Fruit fly (Drosophila melanogaster) whole organism, prepupa: ENCODE measurements around the gene CG11384.

Experiments used
- Blimp-1 ChIP-seq: fragments of 200-800 bp; sonication (Bioruptor generic); optimal IDR thresholded peaks from 3 replicates; lab custom pipeline; 2017; ENCODE audit warnings: missing biosample characterization, missing genetic modification characterization, mild to moderate bottlenecking, moderate library complexity, missing genetic modification reagents
- CG11762 ChIP-seq: fragments of 200-800 bp; sonication (Bioruptor generic); optimal IDR thresholded peaks from 3 replicates; lab custom pipeline; 2016; ENCODE audit warnings: missing biosample characterization, missing genetic modification characterization; ENCODE audit not compliant: insufficient read depth
- CG11902 ChIP-seq: fragments of 200-800 bp; sonication (Bioruptor generic); optimal IDR thresholded peaks from 3 replicates; lab custom pipeline; 2016; ENCODE audit warnings: missing biosample characterization, missing genetic modification characterization
- CG1621 ChIP-seq: fragments of 200-800 bp; sonication (Bioruptor generic); optimal IDR thresholded peaks from 3 replicates; lab custom pipeline; 2018; ENCODE audit warnings: missing biosample characterization, mild to moderate bottlenecking, missing genetic modification characterization
- CG16779 ChIP-seq: fragments of 200-800 bp; sonication (Bioruptor generic); optimal IDR thresholded peaks from 3 replicates; lab custom pipeline; 2017; ENCODE audit warnings: missing biosample characterization, mild to moderate bottlenecking, missing genetic modification characterization
- CG32006 ChIP-seq: fragments of 200-800 bp; sonication (Bioruptor generic); optimal IDR thresholded peaks from 3 replicates; lab custom pipeline; 2017; ENCODE audit warnings: missing biosample characterization, mild to moderate bottlenecking, missing genetic modification characterization
- CG4318 ChIP-seq: fragments of 200-800 bp; sonication (Bioruptor generic); optimal IDR thresholded peaks from 3 replicates; lab custom pipeline; 2017; ENCODE audit warnings: missing biosample characterization, mild to moderate bottlenecking, missing genetic modification characterization
- CG6163 ChIP-seq: fragments of 200-800 bp; sonication (Bioruptor generic); IDR thresholded peaks from 3 replicates; pipeline ENCODE4 v1.3.6; 2022; ENCODE audit warnings: missing biosample characterization, missing genetic modification characterization
- CG6276 ChIP-seq: fragments of 200-800 bp; sonication (Bioruptor generic); optimal IDR thresholded peaks from 2 replicates; lab custom pipeline; 2017; ENCODE audit warnings: missing biosample characterization, mild to moderate bottlenecking, missing genetic modification characterization
- CG6792 ChIP-seq: fragments of 200-800 bp; sonication (Bioruptor generic); optimal IDR thresholded peaks from 3 replicates; lab custom pipeline; 2016; ENCODE audit warnings: missing biosample characterization, missing genetic modification characterization
- CG6854 ChIP-seq: fragments of 200-800 bp; sonication (Bioruptor generic); optimal IDR thresholded peaks from 2 replicates; lab custom pipeline; 2017; ENCODE audit warnings: missing biosample characterization, mild to moderate bottlenecking, missing genetic modification characterization
- CG7368 ChIP-seq: fragments of 200-800 bp; sonication (Bioruptor generic); optimal IDR thresholded peaks from 3 replicates; lab custom pipeline; 2016; ENCODE audit warnings: missing biosample characterization, missing genetic modification characterization
- CG8119 ChIP-seq: fragments of 200-800 bp; sonication (Bioruptor generic); IDR thresholded peaks from 3 replicates; pipeline ENCODE4 v1.3.6; 2022; ENCODE audit warnings: missing biosample characterization, missing genetic modification characterization
- CG8632 ChIP-seq: fragments of 200-800 bp; sonication (Bioruptor generic); optimal IDR thresholded peaks from 3 replicates; lab custom pipeline; 2016; ENCODE audit warnings: missing biosample characterization, missing genetic modification characterization
- CG9139 ChIP-seq: fragments of 200-800 bp; sonication (Bioruptor generic); optimal IDR thresholded peaks from 3 replicates; lab custom pipeline; 2017; ENCODE audit warnings: missing biosample characterization, mild to moderate bottlenecking, missing genetic modification characterization
- Eip75B ChIP-seq: fragments of 200-800 bp; sonication (Bioruptor generic); optimal IDR thresholded peaks from 3 replicates; lab custom pipeline; 2016; ENCODE audit warnings: missing biosample characterization, missing genetic modification characterization
- Eip78C ChIP-seq: fragments of 200-800 bp; sonication (Bioruptor generic); peaks from one replicate; lab custom pipeline; 2016; ENCODE audit warnings: missing biosample characterization, missing genetic modification characterization
- Eip93F ChIP-seq: fragments of 200-800 bp; sonication (Bioruptor generic); optimal IDR thresholded peaks from 2 replicates; lab custom pipeline; 2016; ENCODE audit warnings: missing biosample characterization, mild to moderate bottlenecking, missing genetic modification characterization
- Ets96B ChIP-seq: fragments of 200-800 bp; optimal IDR thresholded peaks from 2 replicates; lab custom pipeline; 2019; ENCODE audit warnings: missing biosample characterization, mild to moderate bottlenecking, missing genetic modification characterization, moderate library complexity
- Hr39 ChIP-seq: fragments of 200-800 bp; sonication (Bioruptor generic); optimal IDR thresholded peaks from 2 replicates; lab custom pipeline; 2016; ENCODE audit warnings: missing biosample characterization, missing genetic modification characterization
- Hr4 ChIP-seq: fragments of 200-800 bp; sonication (Bioruptor generic); optimal IDR thresholded peaks from 3 replicates; lab custom pipeline; 2016; ENCODE audit warnings: missing biosample characterization, missing genetic modification characterization
- Lpt ChIP-seq: fragments of 200-800 bp; sonication (Bioruptor generic); optimal IDR thresholded peaks from 3 replicates; lab custom pipeline; 2016; ENCODE audit warnings: missing biosample characterization, missing genetic modification characterization
- Met ChIP-seq: fragments of 200-800 bp; sonication (Bioruptor generic); optimal IDR thresholded peaks from 3 replicates; lab custom pipeline; 2016; ENCODE audit warnings: missing biosample characterization, missing genetic modification characterization
- Smox ChIP-seq: fragments of 200-800 bp; sonication (Bioruptor generic); optimal IDR thresholded peaks from 3 replicates; lab custom pipeline; 2016; ENCODE audit warnings: missing biosample characterization, missing genetic modification characterization
- Sox102F ChIP-seq: fragments of 200-800 bp; sonication (Bioruptor generic); optimal IDR thresholded peaks from 2 replicates; lab custom pipeline; 2016; ENCODE audit warnings: missing biosample characterization, mild to moderate bottlenecking, missing genetic modification characterization
- Sox14 ChIP-seq: fragments of 200-800 bp; sonication (Bioruptor generic); optimal IDR thresholded peaks from 3 replicates; lab custom pipeline; 2016; ENCODE audit warnings: missing biosample characterization, missing genetic modification characterization
- Sox15 ChIP-seq: fragments of 200-800 bp; sonication (Bioruptor generic); optimal IDR thresholded peaks from 3 replicates; lab custom pipeline; 2016; ENCODE audit warnings: missing biosample characterization, missing genetic modification characterization
- acj6 ChIP-seq: fragments of 200-800 bp; sonication (Bioruptor generic); optimal IDR thresholded peaks from 3 replicates; lab custom pipeline; 2016; ENCODE audit warnings: missing biosample characterization, missing genetic modification characterization
- cyc ChIP-seq: fragments of 200-800 bp; sonication (Bioruptor generic); optimal IDR thresholded peaks from 3 replicates; lab custom pipeline; 2016; ENCODE audit warnings: missing biosample characterization, missing genetic modification characterization
- dac ChIP-seq: fragments of 200-800 bp; sonication (Bioruptor generic); optimal IDR thresholded peaks from 2 replicates; lab custom pipeline; 2017; ENCODE audit warnings: missing biosample characterization, mild to moderate bottlenecking, missing genetic modification characterization
- dsx ChIP-seq: fragments of 200-800 bp; optimal IDR thresholded peaks from 3 replicates; lab custom pipeline; 2019; ENCODE audit warnings: missing biosample characterization, mild to moderate bottlenecking, missing genetic modification characterization, moderate library complexity; ENCODE audit not compliant: poor library complexity, severe bottlenecking
- esn ChIP-seq: fragments of 200-800 bp; sonication (Bioruptor generic); optimal IDR thresholded peaks from 2 replicates; lab custom pipeline; 2016; ENCODE audit warnings: missing biosample characterization, mild to moderate bottlenecking, missing genetic modification characterization, moderate library complexity
- fd59A ChIP-seq: fragments of 200-800 bp; sonication (Bioruptor generic); optimal IDR thresholded peaks from 2 replicates; lab custom pipeline; 2017; ENCODE audit warnings: missing biosample characterization, mild to moderate bottlenecking, missing genetic modification characterization, missing genetic modification reagents
- fkh ChIP-seq: fragments of 200-800 bp; sonication (Bioruptor generic); optimal IDR thresholded peaks from 3 replicates; lab custom pipeline; 2017; ENCODE audit warnings: missing biosample characterization, mild to moderate bottlenecking, missing genetic modification characterization, moderate library complexity
- lz ChIP-seq: fragments of 200-800 bp; sonication (Bioruptor generic); optimal IDR thresholded peaks from 3 replicates; lab custom pipeline; 2016; ENCODE audit warnings: missing biosample characterization, missing genetic modification characterization
- net ChIP-seq: fragments of 200-800 bp; sonication (Bioruptor generic); optimal IDR thresholded peaks from 3 replicates; lab custom pipeline; 2016; ENCODE audit warnings: missing biosample characterization, missing genetic modification characterization
- pdm3 ChIP-seq: fragments of 200-800 bp; sonication (Bioruptor generic); optimal IDR thresholded peaks from 3 replicates; lab custom pipeline; 2016; ENCODE audit warnings: missing biosample characterization, missing genetic modification characterization
- salr ChIP-seq, 2 experiments: fragments of 200-800 bp; sonication (Bioruptor generic); optimal IDR thresholded peaks; 3 replicates each; lab custom pipeline; 2016 to 2018; ENCODE audit warnings: missing biosample characterization in 2 of 2, missing genetic modification characterization in 2 of 2, mild to moderate bottlenecking in 1 of 2
- spab ChIP-seq: fragments of 200-800 bp; sonication (Bioruptor generic); optimal IDR thresholded peaks from 2 replicates; lab custom pipeline; 2017; ENCODE audit warnings: missing biosample characterization, mild to moderate bottlenecking, missing genetic modification characterization, missing genetic modification reagents
- ss ChIP-seq, 2 experiments: fragments of 200-800 bp; sonication (Bioruptor generic); optimal IDR thresholded peaks; 2 replicates in 1 of 2; 3 replicates in 1 of 2; lab custom pipeline; 2017 to 2018; ENCODE audit warnings: mild to moderate bottlenecking in 2 of 2, missing biosample characterization in 2 of 2, missing genetic modification characterization in 2 of 2, moderate library complexity in 1 of 2
- svp ChIP-seq: fragments of 200-800 bp; sonication (Bioruptor generic); peaks from one replicate; lab custom pipeline; 2016; ENCODE audit warnings: missing biosample characterization, missing genetic modification characterization
- topi ChIP-seq: fragments of 200-800 bp; sonication (Bioruptor generic); optimal IDR thresholded peaks from 3 replicates; lab custom pipeline; 2016; ENCODE audit warnings: missing biosample characterization, missing genetic modification characterization
- vri ChIP-seq: fragments of 200-800 bp; sonication (Bioruptor generic); optimal IDR thresholded peaks from 3 replicates; lab custom pipeline; 2016; ENCODE audit warnings: missing biosample characterization, mild to moderate bottlenecking, missing genetic modification characterization

CG11384 gene

dm6 chrX:1135006-1135376, 40.8 kb downstream of the CG11384 start (continued):
- peak; percentile 22 for TF ChIP-seq fkh (GFP tag; lab: Kevin White, UChicago)
- no peak for TF ChIP-seq CG8632 (GFP tag; lab: Kevin White, UChicago)
- peak; percentile 18 for TF ChIP-seq cyc
- peak; percentile 67 for TF ChIP-seq Eip78C (GFP tag; lab: Kevin White, UChicago)
- TF ChIP-seq, all 60 proteins: peak for 21

- no peak for TF ChIP-seq Smox
- TF ChIP-seq ss (GFP tag; optimal IDR thresholded peaks at IDR 0.05; lab: Kevin White, UChicago) = peak in 1 of 2 experiments; percentile 9
- peak; percentile 1 for TF ChIP-seq Hr39
- TF ChIP-seq CG6163 = peak; percentile 50; the same call in 1 of the 3 replicates
- no peak for TF ChIP-seq Eip93F
- peak; percentile 79 for TF ChIP-seq Eip78C (GFP tag; lab: Kevin White, UChicago)
- TF ChIP-seq Sox102F (GFP tag; lab: Kevin White, UChicago) = peak; percentile 14
Measured at dm6 chrX:1134053-1135005, 41.5 kb downstream of the CG11384 start, which contains the start of gene CG3655. CG3655 (minus strand) TSS chrX:1134896.

dm6 chrX:1129575-1130281, 46.1 kb downstream of the CG11384 start:
- TF ChIP-seq Ets96B (tag; lab: Kevin White, UChicago) (peak; percentile 88), Hr4 (GFP tag; lab: Kevin White, UChicago) (peak; percentile 79), Eip75B (GFP tag; lab: Kevin White, UChicago) (peak; percentile 88), esn (GFP tag; lab: Kevin White, UChicago) (peak; percentile 91), CG8119 (GFP tag; lab: Robert Waterston, UW) (peak; percentile 90), dac (GFP tag; lab: Kevin White, UChicago) (peak; percentile 66), Met (GFP tag; lab: Kevin White, UChicago) (peak; percentile 92), dsx (GFP tag; lab: Kevin White, UChicago) (no peak), CG6854 (GFP tag; lab: Kevin White, UChicago) (peak; percentile 72), spab (peak; percentile 77), Sox15 (GFP tag; lab: Kevin White, UChicago) (peak; percentile 79), net (GFP tag; lab: Kevin White, UChicago) (peak; percentile 90), Lpt (peak; percentile 80), fd59A (GFP tag; lab: Kevin White, UChicago) (peak; percentile 78), CG8632 (GFP tag; lab: Kevin White, UChicago) (peak; percentile 85), ss (GFP tag; optimal IDR thresholded peaks at IDR 0.05; lab: Kevin White, UChicago) (no peak), pdm3 (GFP tag; lab: Kevin White, UChicago) (peak; percentile 94), CG7368 (GFP tag; lab: Kevin White, UChicago) (peak; percentile 89), CG16779 (tag; lab: Kevin White, UChicago) (peak; percentile 80), cyc (peak; percentile 91), Hr39 (peak; percentile 92), Blimp-1 (GFP tag; lab: Kevin White, UChicago) (peak; percentile 68), Eip78C (GFP tag; lab: Kevin White, UChicago) (no peak), salr (GFP tag; optimal IDR thresholded peaks at IDR 0.05; lab: Kevin White, UChicago) (peak; percentile 84 to 85), CG11902 (GFP tag; lab: Kevin White, UChicago) (peak; percentile 86), CG9139 (GFP tag; lab: Kevin White, UChicago) (peak; percentile 67), lz (GFP tag; lab: Kevin White, UChicago) (peak; percentile 90), CG4318 (GFP tag; lab: Kevin White, UChicago) (peak; percentile 69), topi (GFP tag; lab: Kevin White, UChicago) (peak; percentile 91), vri (GFP tag; lab: Kevin White, UChicago) (peak; percentile 83), CG32006 (GFP tag; lab: Kevin White, UChicago) (peak; percentile 87), CG1621 (tag; lab: Kevin White, UChicago) (peak; percentile 84), CG6276 (GFP tag; lab: Kevin White, UChicago) (peak; percentile 78), acj6 (GFP tag; lab: Kevin White, UChicago) (peak; percentile 89), Sox14 (GFP tag; lab: Kevin White, UChicago) (peak; percentile 87), svp (GFP tag; lab: Kevin White, UChicago) (no peak), CG6792 (GFP tag; lab: Kevin White, UChicago) (peak; percentile 91), CG11762 (GFP tag; lab: Kevin White, UChicago) (peak; percentile 84)
